Worm (Caenorhabditis elegans) whole organism, L1 larva: ENCODE measurements around the gene suex-2.
A peak's percentile ranks its signal among the peaks of the same experiment; 100 is the strongest.

Experiments
- C04F5.9 ChIP-seq: sonication (generic microtip); optimal IDR thresholded peaks from 2 replicates; lab custom pipeline; 2016; ENCODE audit warnings: missing genetic modification characterization, missing compliant biosample characterization
- C16A3.4 ChIP-seq: fragments of 150-350 bp; optimal IDR thresholded peaks from 2 replicates; lab custom pipeline; 2014; ENCODE audit warnings: missing biosample characterization, missing genetic modification characterization
- C34B4.2 ChIP-seq: sonication (generic microtip); optimal IDR thresholded peaks from 2 replicates; lab custom pipeline; 2017; ENCODE audit warnings: mild to moderate bottlenecking, missing genetic modification characterization, missing compliant biosample characterization
- F16B12.6 ChIP-seq: fragments of 150-350 bp; optimal IDR thresholded peaks from 2 replicates; lab custom pipeline; 2014; ENCODE audit warnings: missing biosample characterization, missing genetic modification characterization
- aha-1 ChIP-seq: fragments of 150-350 bp; optimal IDR thresholded peaks from 2 replicates; lab custom pipeline; 2014; ENCODE audit warnings: missing biosample characterization, missing genetic modification characterization
- alr-1 ChIP-seq: fragments of 200-800 bp; sonication (Bioruptor generic); optimal IDR thresholded peaks from 2 replicates; lab custom pipeline; 2018; ENCODE audit warnings: borderline replicate concordance, mild to moderate bottlenecking, missing genetic modification characterization, missing compliant biosample characterization
- aly-2 ChIP-seq: fragments of 150-350 bp; optimal IDR thresholded peaks from 2 replicates; lab custom pipeline; 2014; ENCODE audit warnings: missing biosample characterization, missing genetic modification characterization
- blmp-1 ChIP-seq: fragments of 150-350 bp; optimal IDR thresholded peaks from 2 replicates; lab custom pipeline; 2014; ENCODE audit warnings: missing biosample characterization, missing genetic modification characterization
- ceh-63 ChIP-seq: fragments of 200-800 bp; sonication (Bioruptor generic); optimal IDR thresholded peaks from 2 replicates; lab custom pipeline; 2018; ENCODE audit warnings: mild to moderate bottlenecking, missing genetic modification characterization, missing compliant biosample characterization
- ceh-8 ChIP-seq: fragments of 200-800 bp; sonication (Bioruptor generic); optimal IDR thresholded peaks from 2 replicates; lab custom pipeline; 2018; ENCODE audit warnings: mild to moderate bottlenecking, missing genetic modification characterization, moderate library complexity, missing compliant biosample characterization
- ceh-82 ChIP-seq, 3 experiments: fragments of 150-350 bp in 1 of 3; sonication (generic microtip) in 2 of 3; optimal IDR thresholded peaks; 2 replicates each; lab custom pipeline; 2014 to 2017; ENCODE audit warnings: missing biosample characterization in 3 of 3, missing genetic modification characterization in 3 of 3
- ceh-88 ChIP-seq: fragments of 200-800 bp; sonication (Bioruptor generic); IDR thresholded peaks from 2 replicates; pipeline ENCODE4 v1.3.6; 2022; ENCODE audit warnings: missing genetic modification characterization, missing compliant biosample characterization
- dpl-1 ChIP-seq, 3 experiments: fragments of 150-350 bp in 2 of 3; sonication (generic microtip) in 1 of 3; optimal IDR thresholded peaks; 2 replicates each; lab custom pipeline; 2014 to 2017; ENCODE audit warnings: missing biosample characterization in 3 of 3, missing genetic modification characterization in 3 of 3, missing genetic modification reagents in 3 of 3
- egl-13 ChIP-seq: sonication (generic microtip); optimal IDR thresholded peaks from 2 replicates; lab custom pipeline; 2016; ENCODE audit warnings: missing genotype, missing genetic modification reagents, missing genetic modification characterization, missing compliant biosample characterization
- elt-2 ChIP-seq: sonication (generic microtip); optimal IDR thresholded peaks from 2 replicates; lab custom pipeline; 2016; ENCODE audit warnings: missing genetic modification characterization, mild to moderate bottlenecking, inconsistent platforms, missing compliant biosample characterization, missing genetic modification reagents
- fkh-10 ChIP-seq: sonication (generic microtip); optimal IDR thresholded peaks from 2 replicates; lab custom pipeline; 2017; ENCODE audit warnings: missing biosample characterization, missing genetic modification reagents, missing genetic modification characterization
- fos-1 ChIP-seq: fragments of 150-350 bp; optimal IDR thresholded peaks from 2 replicates; lab custom pipeline; 2014; ENCODE audit warnings: missing biosample characterization, missing genetic modification characterization
- grh-1 ChIP-seq: fragments of 200-800 bp; sonication (Bioruptor generic); IDR thresholded peaks from 2 replicates; pipeline ENCODE4 v1.3.6; 2022; ENCODE audit warnings: missing genetic modification reagents, missing genetic modification characterization, missing compliant biosample characterization
- hlh-17 ChIP-seq: fragments of 200-800 bp; sonication (Bioruptor generic); optimal IDR thresholded peaks from 2 replicates; lab custom pipeline; 2018; ENCODE audit warnings: missing genetic modification characterization, mild to moderate bottlenecking, missing compliant biosample characterization, moderate library complexity, borderline replicate concordance
- hpl-2 ChIP-seq: fragments of 150-350 bp; optimal IDR thresholded peaks from 2 replicates; lab custom pipeline; 2014; ENCODE audit warnings: missing biosample characterization, missing genetic modification reagents, missing genetic modification characterization
- irx-1 ChIP-seq: sonication (generic microtip); optimal IDR thresholded peaks from 2 replicates; lab custom pipeline; 2016; ENCODE audit warnings: missing genetic modification characterization, missing compliant biosample characterization
- isw-1 ChIP-seq: fragments of 200-800 bp; sonication (Bioruptor generic); IDR thresholded peaks from 2 replicates; pipeline ENCODE4 v1.3.6; 2022; ENCODE audit warnings: missing genetic modification characterization, missing compliant biosample characterization
- jun-1 ChIP-seq: fragments of 150-350 bp; optimal IDR thresholded peaks from 2 replicates; lab custom pipeline; 2014; ENCODE audit warnings: missing biosample characterization, missing genetic modification reagents, missing genetic modification characterization
- lin-13 ChIP-seq: fragments of 150-350 bp; optimal IDR thresholded peaks from 2 replicates; lab custom pipeline; 2014; ENCODE audit warnings: missing biosample characterization, missing genetic modification reagents, missing genetic modification characterization
- lin-14 ChIP-seq: fragments of 200-800 bp; sonication (Bioruptor generic); optimal IDR thresholded peaks from 2 replicates; lab custom pipeline; 2018; ENCODE audit warnings: mild to moderate bottlenecking, missing genetic modification characterization, moderate library complexity, missing compliant biosample characterization
- lin-35 ChIP-seq, 2 experiments: fragments of 150-350 bp; optimal IDR thresholded peaks; 2 replicates each; lab custom pipeline; 2014; ENCODE audit warnings: missing biosample characterization in 2 of 2, missing genetic modification characterization in 2 of 2, missing genetic modification reagents in 2 of 2
- lir-3 ChIP-seq: sonication (generic microtip); optimal IDR thresholded peaks from 2 replicates; lab custom pipeline; 2016; ENCODE audit warnings: mild to moderate bottlenecking, missing genetic modification characterization, moderate library complexity, missing compliant biosample characterization; ENCODE audit not compliant: poor library complexity
- nhr-11 ChIP-seq: fragments of 150-350 bp; optimal IDR thresholded peaks from 2 replicates; lab custom pipeline; 2014; ENCODE audit warnings: missing biosample characterization, missing genetic modification characterization
- nhr-20 ChIP-seq: sonication (generic microtip); optimal IDR thresholded peaks from 2 replicates; lab custom pipeline; 2016; ENCODE audit warnings: mild to moderate bottlenecking, missing genetic modification characterization, missing compliant biosample characterization
- nhr-237 ChIP-seq: fragments of 150-350 bp; optimal IDR thresholded peaks from 2 replicates; lab custom pipeline; 2014; ENCODE audit warnings: missing biosample characterization, missing genetic modification characterization
- nhr-47 ChIP-seq: sonication (generic microtip); optimal IDR thresholded peaks from 2 replicates; lab custom pipeline; 2016; ENCODE audit warnings: mild to moderate bottlenecking, missing genetic modification characterization, moderate library complexity, missing compliant biosample characterization
- nhr-71 ChIP-seq: sonication (generic microtip); optimal IDR thresholded peaks from 2 replicates; lab custom pipeline; 2016; ENCODE audit warnings: mild to moderate bottlenecking, missing genetic modification characterization, moderate library complexity, missing compliant biosample characterization
- nhr-76 ChIP-seq: sonication (generic microtip); optimal IDR thresholded peaks from 2 replicates; lab custom pipeline; 2017; ENCODE audit warnings: missing biosample characterization, missing genetic modification characterization
- nhr-77 ChIP-seq: fragments of 150-350 bp; optimal IDR thresholded peaks from 2 replicates; lab custom pipeline; 2014; ENCODE audit warnings: missing biosample characterization, missing genetic modification characterization
- nhr-84 ChIP-seq: sonication (generic microtip); optimal IDR thresholded peaks from 2 replicates; lab custom pipeline; 2017; ENCODE audit warnings: missing biosample characterization, missing genetic modification characterization
- nhr-90 ChIP-seq: sonication (generic microtip); optimal IDR thresholded peaks from 2 replicates; lab custom pipeline; 2016; ENCODE audit warnings: mild to moderate bottlenecking, missing genetic modification characterization, missing compliant biosample characterization; ENCODE audit not compliant: poor library complexity
- pax-3 ChIP-seq: fragments of 200-800 bp; sonication (Bioruptor generic); optimal IDR thresholded peaks from 2 replicates; lab custom pipeline; 2018; ENCODE audit warnings: mild to moderate bottlenecking, missing genetic modification characterization, moderate library complexity, missing compliant biosample characterization
- rnt-1 ChIP-seq: sonication (generic microtip); optimal IDR thresholded peaks from 2 replicates; lab custom pipeline; 2016; ENCODE audit warnings: mild to moderate bottlenecking, missing genetic modification characterization, moderate library complexity, missing compliant biosample characterization
- skn-1 ChIP-seq: fragments of 150-350 bp; optimal IDR thresholded peaks from 2 replicates; lab custom pipeline; 2014; ENCODE audit warnings: missing biosample characterization, missing genetic modification characterization
- snu-23 ChIP-seq: sonication (generic microtip); optimal IDR thresholded peaks from 2 replicates; lab custom pipeline; 2016; ENCODE audit warnings: missing genetic modification characterization, missing compliant biosample characterization
- sox-4 ChIP-seq: sonication (generic microtip); optimal IDR thresholded peaks from 2 replicates; lab custom pipeline; 2016; ENCODE audit warnings: missing genetic modification characterization, missing compliant biosample characterization
- sptf-1 ChIP-seq: fragments of 150-350 bp; optimal IDR thresholded peaks from 2 replicates; lab custom pipeline; 2014; ENCODE audit warnings: missing biosample characterization, missing genetic modification characterization
- swsn-7 ChIP-seq: sonication (generic microtip); optimal IDR thresholded peaks from 2 replicates; lab custom pipeline; 2016; ENCODE audit warnings: missing genetic modification characterization, missing compliant biosample characterization
- tbx-2 ChIP-seq: sonication (generic microtip); optimal IDR thresholded peaks from 2 replicates; lab custom pipeline; 2016; ENCODE audit warnings: missing genetic modification characterization, missing compliant biosample characterization
- tlp-1 ChIP-seq: fragments of 150-350 bp; optimal IDR thresholded peaks from 2 replicates; lab custom pipeline; 2014; ENCODE audit warnings: missing biosample characterization, missing genetic modification characterization
- unc-130 ChIP-seq: fragments of 150-350 bp; optimal IDR thresholded peaks from 2 replicates; lab custom pipeline; 2017; ENCODE audit warnings: missing biosample characterization, missing genetic modification characterization, inconsistent platforms
- unc-30 ChIP-seq: sonication (generic microtip); optimal IDR thresholded peaks from 2 replicates; lab custom pipeline; 2017; ENCODE audit warnings: missing biosample characterization, missing genetic modification characterization
- unc-86 ChIP-seq: sonication (generic microtip); optimal IDR thresholded peaks from 2 replicates; lab custom pipeline; 2016; ENCODE audit warnings: missing genetic modification characterization, missing compliant biosample characterization
- xbp-1 ChIP-seq: sonication (generic microtip); optimal IDR thresholded peaks from 2 replicates; lab custom pipeline; 2016; ENCODE audit warnings: missing genetic modification characterization, missing compliant biosample characterization
- zag-1 ChIP-seq: fragments of 150-350 bp; optimal IDR thresholded peaks from 2 replicates; lab custom pipeline; 2014; ENCODE audit warnings: missing biosample characterization, missing genetic modification characterization
- zip-4 ChIP-seq: fragments of 200-800 bp; sonication (Bioruptor generic); optimal IDR thresholded peaks from 2 replicates; lab custom pipeline; 2018; ENCODE audit warnings: mild to moderate bottlenecking, missing genetic modification characterization, moderate library complexity, missing compliant biosample characterization
- ztf-11 ChIP-seq, 2 experiments: sonication (generic microtip); optimal IDR thresholded peaks; 2 replicates each; lab custom pipeline; 2016 to 2017; ENCODE audit warnings: missing genetic modification characterization in 2 of 2, missing biosample characterization in 1 of 2, missing compliant biosample characterization in 1 of 2
- ztf-4 ChIP-seq: fragments of 150-350 bp; optimal IDR thresholded peaks from 2 replicates; lab custom pipeline; 2014; ENCODE audit warnings: missing biosample characterization, missing genetic modification characterization

Gene suex-2

DNA sequence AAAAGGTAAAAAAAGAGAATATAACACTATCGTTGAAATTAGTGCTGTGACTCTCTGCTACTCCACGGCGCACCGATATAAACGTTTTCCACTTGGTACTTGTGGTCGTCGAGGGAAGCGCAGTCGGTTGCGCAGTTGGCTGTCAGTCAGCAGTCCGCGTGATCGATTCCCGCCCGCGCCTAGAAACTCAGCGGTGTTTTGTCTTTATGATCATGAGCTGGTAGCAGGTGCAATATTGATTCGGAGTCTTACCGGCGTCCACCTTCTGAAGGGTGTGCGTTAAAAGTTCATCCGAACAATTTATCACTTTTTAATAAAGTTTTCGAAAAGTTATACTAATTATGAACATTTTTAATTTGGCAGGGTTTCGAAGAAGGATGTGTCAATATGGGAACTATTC is 41.0 kb upstream of the suex-2 start (continued):
- TF ChIP-seq sptf-1 (tag; lab: Kevin White, UChicago) (no peak), irx-1 (tag; lab: Kevin White, UChicago) (peak; percentile 56), pax-3 (peak; percentile 66), isw-1 (GFP tag; lab: Robert Waterston, UW) (no peak; the same call in 1 of the 2 replicates), nhr-76 (tag; lab: Kevin White, UChicago) (peak; percentile 77), egl-13 (tag; lab: Kevin White, UChicago) (no peak), fos-1 (tag; lab: Kevin White, UChicago) (peak; percentile 64), blmp-1 (tag; lab: Kevin White, UChicago) (no peak), aly-2 (tag; lab: Kevin White, UChicago) (peak; percentile 50), lir-3 (tag; lab: Kevin White, UChicago) (peak; percentile 51), unc-86 (tag; lab: Kevin White, UChicago) (peak; percentile 43), hlh-17 (GFP tag; lab: Kevin White, UChicago) (no peak), C34B4.2 (tag; lab: Kevin White, UChicago) (no peak), ceh-88 (GFP tag; lab: Robert Waterston, UW) (no peak), nhr-77 (tag; lab: Kevin White, UChicago) (peak; percentile 55), hpl-2 (GFP tag; lab: Kevin White, UChicago) (peak; percentile 52), swsn-7 (peak; percentile 77), grh-1 (GFP tag; lab: Robert Waterston, UW) (peak; percentile 44), nhr-84 (no peak), C04F5.9 (tag; lab: Kevin White, UChicago) (peak; percentile 29), aha-1 (no peak), unc-130 (peak; percentile 75), ceh-63 (no peak), skn-1 (tag; lab: Kevin White, UChicago) (peak; percentile 71), xbp-1 (tag; lab: Kevin White, UChicago) (peak; percentile 79), ceh-82 (tag; optimal IDR thresholded peaks at IDR 0.05; lab: Kevin White, UChicago) (peak; percentile 55 to 62 (median 60)), zag-1 (no peak), fkh-10 (GFP tag; lab: Kevin White, UChicago) (no peak), nhr-71 (tag; lab: Kevin White, UChicago) (peak; percentile 87), snu-23 (peak; percentile 82), F16B12.6 (tag; lab: Kevin White, UChicago) (peak; percentile 2), lin-35 (GFP tag; optimal IDR thresholded peaks at IDR 0.05; lab: Kevin White, UChicago) (peak; percentile 52 to 81), dpl-1 (GFP tag; optimal IDR thresholded peaks at IDR 0.05; lab: Kevin White, UChicago) (peak in 2 of 3 experiments; percentile 53 to 55), ztf-11 (tag; optimal IDR thresholded peaks at IDR 0.05; lab: Kevin White, UChicago) (peak in 1 of 2 experiments; percentile 33), C16A3.4 (tag; lab: Kevin White, UChicago) (peak; percentile 76), tbx-2 (tag; lab: Kevin White, UChicago) (peak; percentile 70), tlp-1 (tag; lab: Kevin White, UChicago) (no peak), nhr-20 (peak; percentile 79), jun-1 (tag; lab: Kevin White, UChicago) (peak; percentile 61), rnt-1 (tag; lab: Kevin White, UChicago) (peak; percentile 84), lin-14 (GFP tag; lab: Kevin White, UChicago) (peak; percentile 72), unc-30 (tag; lab: Kevin White, UChicago) (no peak), sox-4 (tag; lab: Kevin White, UChicago) (no peak), nhr-11 (no peak), nhr-90 (tag; lab: Kevin White, UChicago) (peak; percentile 82), lin-13 (GFP tag; lab: Kevin White, UChicago) (peak; percentile 49), nhr-47 (peak; percentile 85), ztf-4 (tag; lab: Kevin White, UChicago) (peak; percentile 64), alr-1 (no peak), nhr-237 (tag; lab: Kevin White, UChicago) (no peak), ceh-8 (GFP tag; lab: Kevin White, UChicago) (peak; percentile 60), elt-2 (peak; percentile 72), zip-4 (GFP tag; lab: Kevin White, UChicago) (peak; percentile 13)
